Worm (Caenorhabditis elegans): Measurements from ENCODE around the gene npr-9.

ce11 chrX:11355856-11356255 is 26.3 kb downstream of the npr-9 start:
- TF ChIP-seq pqm-1 (tag; optimal IDR thresholded peaks at IDR 0.05) = no peak
- no peak for TF ChIP-seq unc-86 (tag; optimal IDR thresholded peaks at IDR 0.05)
- TF ChIP-seq fkh-10 (GFP tag; optimal IDR thresholded peaks at IDR 0.05) = no peak
- TF ChIP-seq ama-1 (optimal IDR thresholded peaks at IDR 0.05) = no peak
- no peak for TF ChIP-seq pha-4 (tag; optimal IDR thresholded peaks at IDR 0.05)
- no peak for TF ChIP-seq nhr-11 (tag; optimal IDR thresholded peaks at IDR 0.05)
- TF ChIP-seq unc-3 (GFP tag; conservative IDR thresholded peaks at IDR 0.05) = no peak
- TF ChIP-seq unc-3 (tag; optimal IDR thresholded peaks at IDR 0.05) = no peak
- TF ChIP-seq C38D4.7 (GFP tag; optimal IDR thresholded peaks at IDR 0.05) = no peak
- no peak for TF ChIP-seq mec-3 (tag; optimal IDR thresholded peaks at IDR 0.05; ENCODE audit: borderline replicate concordance)
- TF ChIP-seq ceh-48 (tag; optimal IDR thresholded peaks at IDR 0.05) = no peak

All from whole organism, late embryonic.